Worm (Caenorhabditis elegans) whole organism, L2 larva: ENCODE measurements around the gene Y53G8B.2.

Experiments
- ZK546.5 ChIP-seq: sonication (generic microtip); optimal IDR thresholded peaks from 2 replicates; lab custom pipeline; 2017; ENCODE audit warnings: missing biosample characterization, missing genetic modification characterization
- ama-1 ChIP-seq: fragments of 150-350 bp; optimal IDR thresholded peaks from 2 replicates; lab custom pipeline; 2018; ENCODE audit warnings: inconsistent platforms
- dmd-4 ChIP-seq: sonication (generic microtip); optimal IDR thresholded peaks from 2 replicates; lab custom pipeline; 2017; ENCODE audit warnings: missing biosample characterization, missing genetic modification characterization
- gmeb-1 ChIP-seq: fragments of 150-350 bp; optimal IDR thresholded peaks from 2 replicates; lab custom pipeline; 2014; ENCODE audit warnings: missing biosample characterization, missing genetic modification characterization
- lin-39 ChIP-seq: fragments of 150-350 bp; optimal IDR thresholded peaks from 2 replicates; lab custom pipeline; 2014; ENCODE audit warnings: missing biosample characterization, missing genetic modification reagents, missing genetic modification characterization
- mdl-1 ChIP-seq, 2 experiments: fragments of 150-350 bp in 1 of 2; sonication (generic microtip) in 1 of 2; optimal IDR thresholded peaks; 2 replicates each; lab custom pipeline; 2017; ENCODE audit warnings: missing biosample characterization in 2 of 2, missing genetic modification characterization in 2 of 2
- nhr-129 ChIP-seq: fragments of 150-350 bp; optimal IDR thresholded peaks from 2 replicates; lab custom pipeline; 2014; ENCODE audit warnings: missing biosample characterization, missing genetic modification characterization
- sem-4 ChIP-seq: fragments of 150-350 bp; optimal IDR thresholded peaks from 2 replicates; lab custom pipeline; 2014; ENCODE audit warnings: missing biosample characterization, missing genetic modification reagents, missing genetic modification characterization
- snpc-4 ChIP-seq: fragments of 150-350 bp; optimal IDR thresholded peaks from 2 replicates; lab custom pipeline; 2014; ENCODE audit warnings: missing biosample characterization, missing genetic modification characterization
- unc-39 ChIP-seq: fragments of 150-350 bp; optimal IDR thresholded peaks from 2 replicates; lab custom pipeline; 2014; ENCODE audit warnings: missing biosample characterization, missing genetic modification characterization
- unc-62 ChIP-seq: fragments of 150-350 bp; optimal IDR thresholded peaks from 2 replicates; lab custom pipeline; 2014; ENCODE audit warnings: missing biosample characterization, missing genetic modification reagents, missing genetic modification characterization
- ztf-1 ChIP-seq: fragments of 200-800 bp; sonication (Bioruptor generic); conservative IDR thresholded peaks from 2 replicates; pipeline ENCODE4 v1.3.6; 2022; ENCODE audit warnings: missing genetic modification characterization, missing compliant biosample characterization
- ztf-11 ChIP-seq: sonication (generic microtip); optimal IDR thresholded peaks from 2 replicates; lab custom pipeline; 2017; ENCODE audit warnings: missing biosample characterization, missing genetic modification characterization
- ztf-4 ChIP-seq: fragments of 150-350 bp; optimal IDR thresholded peaks from 2 replicates; lab custom pipeline; 2014; ENCODE audit warnings: missing biosample characterization, missing genetic modification characterization

ce11 chrIII:3069101-3069500 is 34.7 kb downstream of the Y53G8B.2 start:
- TF ChIP-seq snpc-4 (tag; lab: Kevin White, UChicago), result no peak
- TF ChIP-seq sem-4 (tag; lab: Kevin White, UChicago), result no peak
- TF ChIP-seq dmd-4 (tag; lab: Kevin White, UChicago), result no peak
- no peak for TF ChIP-seq ztf-4
- TF ChIP-seq gmeb-1 (tag; lab: Kevin White, UChicago), result no peak
- no peak for TF ChIP-seq ztf-1 (GFP tag; lab: Robert Waterston, UW)
- no peak for TF ChIP-seq unc-62 (GFP tag; lab: Kevin White, UChicago)
- TF ChIP-seq lin-39, result no peak
- TF ChIP-seq ama-1 (lab: Kevin White, UChicago), result no peak
- peak; percentile 34 for TF ChIP-seq ZK546.5
- TF ChIP-seq nhr-129, result no peak
- TF ChIP-seq mdl-1 (tag; optimal IDR thresholded peaks at IDR 0.05; lab: Kevin White, UChicago), result no peak
- no peak for TF ChIP-seq unc-39 (tag; lab: Kevin White, UChicago)
- TF ChIP-seq ztf-11, result no peak
